Worm (Caenorhabditis elegans) whole organism, L4 larva: ENCODE measurements around the gene egl-17.

Experiments
- lin-39 ChIP-seq: fragments of 150-350 bp; optimal IDR thresholded peaks from 2 replicates; lab custom pipeline; 2014; ENCODE audit warnings: missing biosample characterization, missing genetic modification reagents, missing genetic modification characterization
- lsy-2 ChIP-seq, 2 experiments: fragments of 150-350 bp in 1 of 2; sonication (generic microtip) in 1 of 2; optimal IDR thresholded peaks; 2 replicates each; lab custom pipeline; 2014 to 2017; ENCODE audit warnings: missing biosample characterization in 2 of 2, missing genetic modification characterization in 2 of 2
- mdl-1 ChIP-seq, 2 experiments: fragments of 150-350 bp in 1 of 2; sonication (generic microtip) in 1 of 2; optimal IDR thresholded peaks; 2 replicates each; lab custom pipeline; 2014 to 2017; ENCODE audit warnings: missing biosample characterization in 2 of 2, missing genetic modification characterization in 2 of 2
- mes-2 ChIP-seq: sonication (generic microtip); optimal IDR thresholded peaks from 2 replicates; lab custom pipeline; 2016; ENCODE audit warnings: missing genotype, mild to moderate bottlenecking, missing genetic modification characterization, missing compliant biosample characterization; ENCODE audit not compliant: poor library complexity, severe bottlenecking
- mxl-2 ChIP-seq: fragments of 200-800 bp; sonication (Bioruptor generic); conservative IDR thresholded peaks from 2 replicates; pipeline ENCODE4 v1.3.6; 2022; ENCODE audit warnings: missing genetic modification reagents, missing genetic modification characterization, missing compliant biosample characterization
- mxl-3 ChIP-seq: fragments of 200-800 bp; sonication (Bioruptor generic); optimal IDR thresholded peaks from 2 replicates; lab custom pipeline; 2018; ENCODE audit warnings: mild to moderate bottlenecking, missing genetic modification characterization, missing compliant biosample characterization
- nhr-237 ChIP-seq: sonication (generic microtip); optimal IDR thresholded peaks from 2 replicates; lab custom pipeline; 2017; ENCODE audit warnings: missing biosample characterization, missing genetic modification characterization
- nhr-25 ChIP-seq: sonication (generic microtip); optimal IDR thresholded peaks from 2 replicates; lab custom pipeline; 2017; ENCODE audit warnings: missing genetic modification characterization, mild to moderate bottlenecking, missing compliant biosample characterization, antibody characterized with exemption, moderate library complexity, borderline replicate concordance; ENCODE audit not compliant: insufficient read depth
- nhr-28 ChIP-seq: fragments of 150-350 bp; optimal IDR thresholded peaks from 2 replicates; lab custom pipeline; 2014; ENCODE audit warnings: missing biosample characterization, missing genetic modification characterization
- snpc-4 ChIP-seq: fragments of 150-350 bp; optimal IDR thresholded peaks from 2 replicates; lab custom pipeline; 2014; ENCODE audit warnings: missing biosample characterization, missing genetic modification characterization
- zip-11 ChIP-seq: fragments of 200-800 bp; sonication (Bioruptor generic); IDR thresholded peaks from 2 replicates; pipeline ENCODE4 v1.3.6; 2022; ENCODE audit warnings: missing genetic modification characterization, missing compliant biosample characterization

DNA sequence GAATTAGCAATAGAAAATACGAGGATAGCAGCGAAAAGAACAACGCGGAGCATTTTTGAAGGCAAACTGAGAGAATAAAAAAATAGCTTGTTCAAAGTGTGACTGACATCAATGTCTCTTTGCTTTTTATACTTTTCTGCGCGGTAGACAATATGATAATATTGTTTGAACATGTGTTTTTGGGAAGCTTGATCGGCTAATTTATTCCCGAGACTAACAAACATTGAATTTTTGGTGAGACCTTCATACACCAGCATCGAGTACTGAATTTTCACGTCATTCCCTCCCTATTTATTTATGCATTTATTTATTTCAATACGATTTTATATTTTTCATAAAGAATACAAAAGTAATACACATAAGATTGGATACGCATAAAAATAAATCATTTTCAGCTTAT, 41.4 kb downstream of the egl-17 start, which contains the start of gene B0310.6:
- TF ChIP-seq lin-39 (tag; lab: Kevin White, UChicago) (no peak), snpc-4 (tag; lab: Kevin White, UChicago) (no peak), nhr-25 (no peak), mdl-1 (tag; optimal IDR thresholded peaks at IDR 0.05; lab: Kevin White, UChicago) (no peak), lsy-2 (tag; optimal IDR thresholded peaks at IDR 0.05; lab: Kevin White, UChicago) (no peak), nhr-28 (tag; lab: Kevin White, UChicago) (no peak), nhr-237 (tag; lab: Kevin White, UChicago) (no peak), mxl-3 (GFP tag; lab: Kevin White, UChicago) (no peak), mxl-2 (GFP tag; lab: Robert Waterston, UW) (no peak), mes-2 (tag; lab: Kevin White, UChicago) (no peak), zip-11 (no peak)
